Worm (Caenorhabditis elegans) whole organism, L3 larva: ENCODE data around the gene T06E6.1.

Experiments
- ceh-82 ChIP-seq: fragments of 150-350 bp; optimal IDR thresholded peaks from 2 replicates; lab custom pipeline; 2014; ENCODE audit warnings: missing biosample characterization, missing genetic modification characterization
- daf-12 ChIP-seq: fragments of 150-350 bp; optimal IDR thresholded peaks from 2 replicates; lab custom pipeline; 2014; ENCODE audit warnings: missing biosample characterization, missing genetic modification reagents, missing genetic modification characterization
- egl-27 ChIP-seq: sonication (generic microtip); optimal IDR thresholded peaks from 4 replicates; lab custom pipeline; 2017; ENCODE audit warnings: missing biosample characterization, missing genetic modification reagents, missing genetic modification characterization
- elt-3 ChIP-seq, 3 experiments: fragments of 150-350 bp in 1 of 3; sonication (generic microtip) in 2 of 3; optimal IDR thresholded peaks; 2 replicates in 2 of 3; 4 replicates in 1 of 3; lab custom pipeline; 2014 to 2017; ENCODE audit warnings: missing biosample characterization in 3 of 3, missing genetic modification characterization in 3 of 3
- mml-1 ChIP-seq: fragments of 150-350 bp; sonication (generic microtip); optimal IDR thresholded peaks from 3 replicates; lab custom pipeline; 2014; ENCODE audit warnings: missing biosample characterization, missing genetic modification characterization
- nfya-1 ChIP-seq: sonication (generic microtip); optimal IDR thresholded peaks from 2 replicates; lab custom pipeline; 2017; ENCODE audit warnings: missing genetic modification characterization, mild to moderate bottlenecking, missing compliant biosample characterization, antibody characterized with exemption, moderate library complexity; ENCODE audit not compliant: insufficient read depth
- nhr-237 ChIP-seq: fragments of 150-350 bp; optimal IDR thresholded peaks from 2 replicates; lab custom pipeline; 2014; ENCODE audit warnings: missing biosample characterization, missing genetic modification characterization

DNA sequence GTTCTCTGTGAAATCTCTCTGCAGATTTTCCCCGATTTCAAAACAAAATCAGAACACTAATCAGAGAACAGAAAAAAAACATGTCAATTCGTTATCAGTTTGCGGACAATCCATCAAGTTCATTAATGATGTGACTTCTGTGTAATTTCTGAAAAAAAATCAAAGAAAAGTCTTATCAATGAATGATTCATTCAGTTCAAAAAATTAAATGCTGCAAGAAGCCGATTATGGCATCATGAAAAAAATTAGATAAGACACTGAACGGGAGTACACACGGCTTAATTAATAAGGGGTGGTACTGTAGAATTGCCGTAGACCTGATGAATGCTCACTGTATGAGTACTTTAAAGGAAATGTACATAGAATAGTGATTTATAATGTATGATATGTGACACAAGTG, 41.4 kb upstream of the T06E6.1 start:
- no peak for TF ChIP-seq elt-3 (tag; optimal IDR thresholded peaks at IDR 0.05; lab: Kevin White, UChicago)
- TF ChIP-seq nfya-1 (tag; lab: Kevin White, UChicago): no peak
- no peak for TF ChIP-seq nhr-237 (tag; lab: Kevin White, UChicago)
- TF ChIP-seq ceh-82 (tag; lab: Kevin White, UChicago): no peak
- no peak for TF ChIP-seq daf-12 (tag; lab: Kevin White, UChicago)
- no peak for TF ChIP-seq egl-27 (tag; lab: Kevin White, UChicago)
- TF ChIP-seq mml-1 (tag; lab: Kevin White, UChicago): no peak
